Worm (Caenorhabditis elegans) whole organism, L1 larva: ENCODE measurements around the gene flp-19.
A peak's percentile ranks its signal among the peaks of the same experiment; 100 is the strongest.

Source experiments
- C04F5.9 ChIP-seq: sonication (generic microtip); optimal IDR thresholded peaks from 2 replicates; lab custom pipeline; 2016; ENCODE audit warnings: missing genetic modification characterization, missing compliant biosample characterization
- C34B4.2 ChIP-seq: sonication (generic microtip); optimal IDR thresholded peaks from 2 replicates; lab custom pipeline; 2017; ENCODE audit warnings: mild to moderate bottlenecking, missing genetic modification characterization, missing compliant biosample characterization
- aly-2 ChIP-seq: fragments of 150-350 bp; optimal IDR thresholded peaks from 2 replicates; lab custom pipeline; 2014; ENCODE audit warnings: missing biosample characterization, missing genetic modification characterization
- blmp-1 ChIP-seq: fragments of 150-350 bp; optimal IDR thresholded peaks from 2 replicates; lab custom pipeline; 2014; ENCODE audit warnings: missing biosample characterization, missing genetic modification characterization
- ceh-63 ChIP-seq: fragments of 200-800 bp; sonication (Bioruptor generic); optimal IDR thresholded peaks from 2 replicates; lab custom pipeline; 2018; ENCODE audit warnings: mild to moderate bottlenecking, missing genetic modification characterization, missing compliant biosample characterization
- ceh-8 ChIP-seq: fragments of 200-800 bp; sonication (Bioruptor generic); optimal IDR thresholded peaks from 2 replicates; lab custom pipeline; 2018; ENCODE audit warnings: mild to moderate bottlenecking, missing genetic modification characterization, moderate library complexity, missing compliant biosample characterization
- dpl-1 ChIP-seq, 3 experiments: fragments of 150-350 bp in 2 of 3; sonication (generic microtip) in 1 of 3; optimal IDR thresholded peaks; 2 replicates each; lab custom pipeline; 2014 to 2017; ENCODE audit warnings: missing biosample characterization in 3 of 3, missing genetic modification characterization in 3 of 3, missing genetic modification reagents in 3 of 3
- dsc-1 ChIP-seq: sonication (generic microtip); optimal IDR thresholded peaks from 2 replicates; lab custom pipeline; 2016; ENCODE audit warnings: mild to moderate bottlenecking, missing genetic modification characterization, missing compliant biosample characterization
- efl-1 ChIP-seq, 4 experiments: fragments of 150-350 bp; optimal IDR thresholded peaks in 3 of 4; peaks in 1 of 4; 1 replicate in 1 of 4; 2 replicates in 3 of 4; lab custom pipeline; 2014; ENCODE audit warnings: missing biosample characterization in 2 of 4, missing genetic modification characterization in 2 of 4, missing genetic modification reagents in 2 of 4
- egl-13 ChIP-seq: sonication (generic microtip); optimal IDR thresholded peaks from 2 replicates; lab custom pipeline; 2016; ENCODE audit warnings: missing genotype, missing genetic modification reagents, missing genetic modification characterization, missing compliant biosample characterization
- egl-27 ChIP-seq, 2 experiments: fragments of 150-350 bp in 1 of 2; sonication (generic microtip); optimal IDR thresholded peaks; 3 replicates each; lab custom pipeline; 2017 to 2018; ENCODE audit warnings: missing biosample characterization in 2 of 2, missing genetic modification characterization in 2 of 2, missing genetic modification reagents in 2 of 2
- elt-2 ChIP-seq: sonication (generic microtip); optimal IDR thresholded peaks from 2 replicates; lab custom pipeline; 2016; ENCODE audit warnings: missing genetic modification characterization, mild to moderate bottlenecking, inconsistent platforms, missing compliant biosample characterization, missing genetic modification reagents
- fkh-10 ChIP-seq: sonication (generic microtip); optimal IDR thresholded peaks from 2 replicates; lab custom pipeline; 2017; ENCODE audit warnings: missing biosample characterization, missing genetic modification reagents, missing genetic modification characterization
- fkh-4 ChIP-seq: sonication (generic microtip); optimal IDR thresholded peaks from 2 replicates; lab custom pipeline; 2016; ENCODE audit warnings: missing compliant biosample characterization, missing genetic modification characterization, borderline replicate concordance
- fkh-8 ChIP-seq: sonication (generic microtip); optimal IDR thresholded peaks from 2 replicates; lab custom pipeline; 2016; ENCODE audit warnings: mild to moderate bottlenecking, missing genetic modification characterization, missing compliant biosample characterization
- fos-1 ChIP-seq: fragments of 150-350 bp; optimal IDR thresholded peaks from 2 replicates; lab custom pipeline; 2014; ENCODE audit warnings: missing biosample characterization, missing genetic modification characterization
- hpl-2 ChIP-seq: fragments of 150-350 bp; optimal IDR thresholded peaks from 2 replicates; lab custom pipeline; 2014; ENCODE audit warnings: missing biosample characterization, missing genetic modification reagents, missing genetic modification characterization
- isw-1 ChIP-seq: fragments of 200-800 bp; sonication (Bioruptor generic); IDR thresholded peaks from 2 replicates; pipeline ENCODE4 v1.3.6; 2022; ENCODE audit warnings: missing genetic modification characterization, missing compliant biosample characterization
- jun-1 ChIP-seq: fragments of 150-350 bp; optimal IDR thresholded peaks from 2 replicates; lab custom pipeline; 2014; ENCODE audit warnings: missing biosample characterization, missing genetic modification reagents, missing genetic modification characterization
- lin-35 ChIP-seq, 2 experiments: fragments of 150-350 bp; optimal IDR thresholded peaks; 2 replicates each; lab custom pipeline; 2014; ENCODE audit warnings: missing biosample characterization in 2 of 2, missing genetic modification characterization in 2 of 2, missing genetic modification reagents in 2 of 2
- lin-39 ChIP-seq: fragments of 150-350 bp; optimal IDR thresholded peaks from 2 replicates; lab custom pipeline; 2014; ENCODE audit warnings: missing biosample characterization, missing genetic modification reagents, missing genetic modification characterization
- lsy-2 ChIP-seq, 2 experiments: fragments of 150-350 bp; optimal IDR thresholded peaks; 2 replicates each; lab custom pipeline; 2014; ENCODE audit warnings: missing biosample characterization in 2 of 2, missing genetic modification characterization in 2 of 2
- mdl-1 ChIP-seq, 2 experiments: fragments of 150-350 bp; optimal IDR thresholded peaks; 2 replicates each; lab custom pipeline; 2014 to 2017; ENCODE audit warnings: missing biosample characterization in 2 of 2, missing genetic modification characterization in 2 of 2, inconsistent platforms in 1 of 2
- nhr-11 ChIP-seq: fragments of 150-350 bp; optimal IDR thresholded peaks from 2 replicates; lab custom pipeline; 2014; ENCODE audit warnings: missing biosample characterization, missing genetic modification characterization
- nhr-19 ChIP-seq: fragments of 200-800 bp; sonication (Bioruptor generic); conservative IDR thresholded peaks from 2 replicates; pipeline ENCODE4 v1.3.6; 2022; ENCODE audit warnings: missing genetic modification characterization, missing compliant biosample characterization
- nhr-20 ChIP-seq: sonication (generic microtip); optimal IDR thresholded peaks from 2 replicates; lab custom pipeline; 2016; ENCODE audit warnings: mild to moderate bottlenecking, missing genetic modification characterization, missing compliant biosample characterization
- nhr-237 ChIP-seq: fragments of 150-350 bp; optimal IDR thresholded peaks from 2 replicates; lab custom pipeline; 2014; ENCODE audit warnings: missing biosample characterization, missing genetic modification characterization
- nhr-28 ChIP-seq: fragments of 150-350 bp; optimal IDR thresholded peaks from 2 replicates; lab custom pipeline; 2014; ENCODE audit warnings: missing biosample characterization, missing genetic modification characterization
- nhr-71 ChIP-seq: sonication (generic microtip); optimal IDR thresholded peaks from 2 replicates; lab custom pipeline; 2016; ENCODE audit warnings: mild to moderate bottlenecking, missing genetic modification characterization, moderate library complexity, missing compliant biosample characterization
- nhr-77 ChIP-seq: fragments of 150-350 bp; optimal IDR thresholded peaks from 2 replicates; lab custom pipeline; 2014; ENCODE audit warnings: missing biosample characterization, missing genetic modification characterization
- nhr-85 ChIP-seq: sonication (generic microtip); peaks from one replicate; lab custom pipeline; 2016; ENCODE audit warnings: missing genetic modification characterization, inconsistent platforms, missing compliant biosample characterization
- nhr-90 ChIP-seq: sonication (generic microtip); optimal IDR thresholded peaks from 2 replicates; lab custom pipeline; 2016; ENCODE audit warnings: mild to moderate bottlenecking, missing genetic modification characterization, missing compliant biosample characterization; ENCODE audit not compliant: poor library complexity
- pax-3 ChIP-seq: fragments of 200-800 bp; sonication (Bioruptor generic); optimal IDR thresholded peaks from 2 replicates; lab custom pipeline; 2018; ENCODE audit warnings: mild to moderate bottlenecking, missing genetic modification characterization, moderate library complexity, missing compliant biosample characterization
- rnt-1 ChIP-seq: sonication (generic microtip); optimal IDR thresholded peaks from 2 replicates; lab custom pipeline; 2016; ENCODE audit warnings: mild to moderate bottlenecking, missing genetic modification characterization, moderate library complexity, missing compliant biosample characterization
- skn-1 ChIP-seq: fragments of 150-350 bp; optimal IDR thresholded peaks from 2 replicates; lab custom pipeline; 2014; ENCODE audit warnings: missing biosample characterization, missing genetic modification characterization
- snpc-4 ChIP-seq: fragments of 150-350 bp; optimal IDR thresholded peaks from 2 replicates; lab custom pipeline; 2014; ENCODE audit warnings: missing biosample characterization, missing genetic modification characterization
- snu-23 ChIP-seq: sonication (generic microtip); optimal IDR thresholded peaks from 2 replicates; lab custom pipeline; 2016; ENCODE audit warnings: missing genetic modification characterization, missing compliant biosample characterization
- sox-4 ChIP-seq: sonication (generic microtip); optimal IDR thresholded peaks from 2 replicates; lab custom pipeline; 2016; ENCODE audit warnings: missing genetic modification characterization, missing compliant biosample characterization
- sptf-1 ChIP-seq: fragments of 150-350 bp; optimal IDR thresholded peaks from 2 replicates; lab custom pipeline; 2014; ENCODE audit warnings: missing biosample characterization, missing genetic modification characterization
- sup-37 ChIP-seq: fragments of 200-800 bp; sonication (Bioruptor generic); optimal IDR thresholded peaks from 2 replicates; lab custom pipeline; 2018; ENCODE audit warnings: mild to moderate bottlenecking, missing genetic modification characterization, missing compliant biosample characterization
- swsn-7 ChIP-seq: sonication (generic microtip); optimal IDR thresholded peaks from 2 replicates; lab custom pipeline; 2016; ENCODE audit warnings: missing genetic modification characterization, missing compliant biosample characterization
- tbx-2 ChIP-seq: sonication (generic microtip); optimal IDR thresholded peaks from 2 replicates; lab custom pipeline; 2016; ENCODE audit warnings: missing genetic modification characterization, missing compliant biosample characterization
- unc-62 ChIP-seq: fragments of 150-350 bp; optimal IDR thresholded peaks from 2 replicates; lab custom pipeline; 2014; ENCODE audit warnings: missing biosample characterization, missing genetic modification reagents, missing genetic modification characterization
- unc-86 ChIP-seq: sonication (generic microtip); optimal IDR thresholded peaks from 2 replicates; lab custom pipeline; 2016; ENCODE audit warnings: missing genetic modification characterization, missing compliant biosample characterization
- vab-15 ChIP-seq: sonication (generic microtip); optimal IDR thresholded peaks from 2 replicates; lab custom pipeline; 2017; ENCODE audit warnings: missing genotype, mild to moderate bottlenecking, missing genetic modification characterization, missing compliant biosample characterization
- xbp-1 ChIP-seq: sonication (generic microtip); optimal IDR thresholded peaks from 2 replicates; lab custom pipeline; 2016; ENCODE audit warnings: missing genetic modification characterization, missing compliant biosample characterization
- ztf-11 ChIP-seq, 2 experiments: sonication (generic microtip); optimal IDR thresholded peaks; 2 replicates each; lab custom pipeline; 2016 to 2017; ENCODE audit warnings: missing genetic modification characterization in 2 of 2, missing biosample characterization in 1 of 2, missing compliant biosample characterization in 1 of 2
- ztf-4 ChIP-seq: fragments of 150-350 bp; optimal IDR thresholded peaks from 2 replicates; lab custom pipeline; 2014; ENCODE audit warnings: missing biosample characterization, missing genetic modification characterization

flp-19 gene

DNA sequence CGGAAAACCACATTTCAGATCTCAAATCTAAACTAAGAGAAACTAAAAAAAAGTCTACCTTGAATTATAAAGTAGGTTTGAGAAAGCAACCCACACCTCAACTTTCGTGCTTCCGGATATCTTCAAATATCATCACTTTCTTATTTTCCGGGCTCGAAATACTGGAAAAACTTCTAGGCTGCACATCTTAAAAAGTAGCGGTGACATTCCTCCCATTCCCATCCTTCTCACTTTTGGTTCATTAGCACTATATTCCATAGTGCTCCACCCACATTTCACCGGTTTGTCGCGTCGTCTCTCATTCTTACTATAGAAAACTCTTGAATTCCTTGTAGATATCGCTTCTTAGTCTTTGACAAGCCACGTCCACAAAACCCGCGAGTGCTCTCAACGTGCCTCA lies at the start of gene flp-19:
Gene flp-19, plus strand, starts transcription at position 301 of the 400 bp plus-strand sequence.
- TF ChIP-seq xbp-1 (tag; lab: Kevin White, UChicago), result no peak
- TF ChIP-seq efl-1 (optimal IDR thresholded peaks at IDR 0.05; lab: Kevin White, UChicago), result no peak
- TF ChIP-seq efl-1 (GFP tag; optimal IDR thresholded peaks at IDR 0.05 in 1 of 2; lab: Kevin White, UChicago), result peak in 1 of 2 experiments; percentile 3

DNA sequence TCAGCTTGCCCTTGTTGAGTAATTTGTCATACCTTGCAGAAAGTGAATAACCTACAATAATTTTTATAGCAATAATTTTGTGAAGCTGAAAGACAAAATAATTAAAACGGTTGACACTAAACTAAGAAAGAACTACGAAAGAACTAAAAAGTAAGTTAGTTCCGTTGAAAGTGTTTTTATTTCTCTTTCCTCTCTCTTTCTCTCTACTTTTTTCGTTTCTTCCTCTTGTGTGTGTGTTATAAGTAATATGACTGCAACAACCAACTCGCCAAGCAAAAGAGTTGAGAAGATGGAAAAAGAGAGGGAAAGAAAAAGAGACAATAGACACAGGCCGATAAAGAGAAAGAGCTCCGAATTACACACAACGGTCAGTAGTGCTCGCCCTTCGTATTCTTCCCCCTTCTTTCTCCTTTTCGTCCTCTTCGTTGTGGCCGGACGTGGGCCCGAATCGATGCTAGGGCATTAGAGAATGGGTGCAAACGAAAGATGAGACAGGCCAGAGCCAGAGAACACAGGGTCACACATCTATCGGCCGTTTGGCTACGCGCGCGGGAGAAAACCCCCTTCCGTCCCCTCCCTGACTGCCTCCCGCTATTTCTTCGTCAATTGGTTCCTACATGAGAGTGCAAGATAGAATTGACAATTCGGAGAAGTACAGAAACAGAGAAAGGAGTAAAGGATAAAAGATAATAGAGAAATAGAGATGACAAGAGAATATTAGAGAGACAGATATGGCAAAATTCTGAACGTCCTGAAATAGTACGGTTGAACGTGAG lies 49.1 kb upstream of the flp-19 start, which contains the start of gene syd-2:
Gene syd-2, minus strand, starts transcription at position 51 of the 776 bp plus-strand sequence.
- no peak for TF ChIP-seq nhr-237 (tag; lab: Kevin White, UChicago)
- peak; percentile 23 for TF ChIP-seq elt-2 (tag; lab: Kevin White, UChicago)
- peak; percentile 82 for TF ChIP-seq nhr-20 (tag; lab: Kevin White, UChicago)
- no peak for TF ChIP-seq pax-3 (tag; lab: Kevin White, UChicago)
- TF ChIP-seq efl-1 (optimal IDR thresholded peaks at IDR 0.05; lab: Kevin White, UChicago), result peak; percentile 37 to 46
- TF ChIP-seq efl-1 (GFP tag; optimal IDR thresholded peaks at IDR 0.05 in 1 of 2; lab: Kevin White, UChicago), result peak in 1 of 2 experiments; percentile 73
- TF ChIP-seq lsy-2 (tag; optimal IDR thresholded peaks at IDR 0.05; lab: Kevin White, UChicago), result peak; percentile 43 to 70
- TF ChIP-seq unc-86 (tag; lab: Kevin White, UChicago), result peak; percentile 70
- TF ChIP-seq nhr-19 (GFP tag; lab: Robert Waterston, UW), result peak; percentile 70
- TF ChIP-seq C34B4.2, result no peak
- TF ChIP-seq egl-13 (tag; lab: Kevin White, UChicago), result peak; percentile 43
- no peak for TF ChIP-seq hpl-2
- peak; percentile 74 for TF ChIP-seq nhr-77 (tag; lab: Kevin White, UChicago)
- TF ChIP-seq lin-35 (GFP tag; optimal IDR thresholded peaks at IDR 0.05; lab: Kevin White, UChicago), result peak; percentile 46 to 51
- peak; percentile 42; the same call in 1 of the 2 replicates for TF ChIP-seq isw-1
- TF ChIP-seq ztf-4, result peak; percentile 22
- peak; percentile 23 for TF ChIP-seq ceh-8 (GFP tag; lab: Kevin White, UChicago)
- peak; percentile 83 for TF ChIP-seq dsc-1 (tag; lab: Kevin White, UChicago)
- TF ChIP-seq jun-1 (tag; lab: Kevin White, UChicago), result peak; percentile 68
- TF ChIP-seq tbx-2, result peak; percentile 84
- peak; percentile 75 for TF ChIP-seq skn-1
- TF ChIP-seq fkh-4 (tag; lab: Kevin White, UChicago), result peak; percentile 9
- TF ChIP-seq snpc-4 (tag; lab: Kevin White, UChicago), result no peak
- TF ChIP-seq sup-37 (GFP tag; lab: Kevin White, UChicago), result peak; percentile 33
- peak; percentile 83 for TF ChIP-seq fkh-10 (GFP tag; lab: Kevin White, UChicago)
- TF ChIP-seq mdl-1 (tag; optimal IDR thresholded peaks at IDR 0.05; lab: Kevin White, UChicago), result peak in 1 of 2 experiments; percentile 15
- TF ChIP-seq C04F5.9 (tag; lab: Kevin White, UChicago), result peak; percentile 1
- peak; percentile 65 for TF ChIP-seq blmp-1
- no peak for TF ChIP-seq aly-2 (tag; lab: Kevin White, UChicago)
- no peak for TF ChIP-seq nhr-28 (tag; lab: Kevin White, UChicago)
- TF ChIP-seq fkh-8 (tag; lab: Kevin White, UChicago), result peak; percentile 85
- peak; percentile 41 for TF ChIP-seq fos-1
- peak; percentile 13 to 47 (median 32) for TF ChIP-seq dpl-1 (GFP tag; optimal IDR thresholded peaks at IDR 0.05; lab: Kevin White, UChicago)
- TF ChIP-seq lin-39 (tag; lab: Kevin White, UChicago), result no peak
- TF ChIP-seq nhr-85 (tag; lab: Kevin White, UChicago), result peak; percentile 79
- no peak for TF ChIP-seq sptf-1 (tag; lab: Kevin White, UChicago)
- TF ChIP-seq vab-15 (tag; lab: Kevin White, UChicago), result no peak
- TF ChIP-seq ceh-63 (GFP tag; lab: Kevin White, UChicago), result no peak
- TF ChIP-seq snu-23, result peak; percentile 86
- TF ChIP-seq unc-62 (GFP tag; lab: Kevin White, UChicago), result no peak
- TF ChIP-seq rnt-1 (tag; lab: Kevin White, UChicago), result peak; percentile 72
- peak; percentile 49 for TF ChIP-seq nhr-90 (tag; lab: Kevin White, UChicago)
- TF ChIP-seq xbp-1 (tag; lab: Kevin White, UChicago), result peak; percentile 59
- TF ChIP-seq nhr-71 (tag; lab: Kevin White, UChicago), result peak; percentile 90
- peak in 1 of 2 experiments; percentile 58 for TF ChIP-seq egl-27 (tag; optimal IDR thresholded peaks at IDR 0.05; lab: Kevin White, UChicago)
- TF ChIP-seq ztf-11 (tag; optimal IDR thresholded peaks at IDR 0.05; lab: Kevin White, UChicago), result peak in 1 of 2 experiments; percentile 70
- TF ChIP-seq swsn-7, result peak; percentile 81
- peak; percentile 3 for TF ChIP-seq nhr-11 (tag; lab: Kevin White, UChicago)
- peak; percentile 26 for TF ChIP-seq sox-4
